Fruit fly (Drosophila melanogaster) Kc167 (cell line): ENCODE measurements around the gene CG13698.

Source experiments
- Myc ChIP-seq: fragments of >200 bp; optimal IDR thresholded peaks from 2 replicates; lab custom pipeline; 2017; ENCODE audit warnings: missing external identifiers
- Sin3A ChIP-seq: fragments of >200 bp; optimal IDR thresholded peaks from 2 replicates; lab custom pipeline; 2018; ENCODE audit warnings: missing external identifiers
- h ChIP-seq: fragments of >200 bp; optimal IDR thresholded peaks from 3 replicates; lab custom pipeline; 2018; ENCODE audit warnings: missing external identifiers
- insv ChIP-seq: fragments of >200 bp; optimal IDR thresholded peaks from 3 replicates; lab custom pipeline; 2018; ENCODE audit warnings: missing external identifiers
- psq ChIP-seq: fragments of >200 bp; optimal IDR thresholded peaks from 2 replicates; lab custom pipeline; 2017; ENCODE audit warnings: missing external identifiers
- ttk ChIP-seq: sonication (Bioruptor generic); optimal IDR thresholded peaks from 2 replicates; lab custom pipeline; 2017; ENCODE audit warnings: missing external identifiers

DNA sequence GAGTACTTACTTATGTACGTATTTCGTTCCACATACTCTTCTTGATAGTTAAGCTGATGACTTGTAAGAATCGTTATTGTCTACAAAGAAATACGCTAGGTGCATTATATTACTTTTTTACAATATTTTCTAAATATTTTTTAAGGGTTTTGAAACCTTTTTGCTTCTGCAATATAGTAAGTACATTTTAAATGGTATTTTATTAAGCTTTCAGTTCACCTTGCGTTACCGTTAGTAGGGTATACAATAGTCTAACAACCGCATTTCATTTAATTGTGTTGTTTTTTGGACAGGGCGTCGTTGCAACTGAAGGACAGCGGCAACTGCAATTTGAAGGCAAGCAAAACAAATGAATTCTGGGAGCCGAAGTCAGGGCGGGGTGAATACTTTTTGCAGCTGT is 31.2 kb upstream of the CG13698 start:
- no peak for TF ChIP-seq insv (lab: Kevin White, UChicago)
- no peak for TF ChIP-seq Myc
- TF ChIP-seq psq (lab: Kevin White, UChicago) = no peak
- TF ChIP-seq Sin3A (lab: Kevin White, UChicago) = no peak
- no peak for TF ChIP-seq h
- no peak for TF ChIP-seq ttk (lab: Kevin White, UChicago)
